Fruit fly (Drosophila melanogaster) whole organism, embryonic: ENCODE measurements around the gene Charon.

ENCODE experiments used
- Ada2b ChIP-seq: fragments of 200-800 bp; sonication (Bioruptor generic); IDR thresholded peaks from 2 replicates; pipeline ENCODE4 v1.3.6; 2022; ENCODE audit warnings: missing biosample characterization, missing genetic modification characterization
- Awh ChIP-seq: fragments of 200-800 bp; sonication (Bioruptor generic); IDR thresholded peaks from 2 replicates; pipeline ENCODE4, ENCODE4 v1.3.6; 2022; ENCODE audit warnings: missing biosample characterization, missing genetic modification characterization
- BEAF-32 ChIP-seq: fragments of 200-800 bp; sonication (Bioruptor generic); optimal IDR thresholded peaks from 3 replicates; lab custom pipeline; 2017; ENCODE audit warnings: missing biosample characterization, missing genetic modification characterization, mild to moderate bottlenecking, moderate library complexity, missing genetic modification reagents
- BtbVII ChIP-seq: fragments of 200-800 bp; sonication (Bioruptor generic); optimal IDR thresholded peaks from 3 replicates; lab custom pipeline; 2017; ENCODE audit warnings: missing biosample characterization, mild to moderate bottlenecking, missing genetic modification characterization
- CG1024 ChIP-seq: fragments of 200-800 bp; sonication (Bioruptor generic); IDR thresholded peaks from 2 replicates; pipeline ENCODE4 v1.3.6; 2022; ENCODE audit warnings: missing biosample characterization, missing genetic modification characterization
- CG10267 ChIP-seq: fragments of 200-800 bp; sonication (Bioruptor generic); optimal IDR thresholded peaks from 2 replicates; lab custom pipeline; 2018; ENCODE audit warnings: missing biosample characterization, mild to moderate bottlenecking, missing genetic modification characterization, moderate library complexity
- CG10321 ChIP-seq: fragments of 200-800 bp; sonication (Bioruptor generic); IDR thresholded peaks from 2 replicates; pipeline ENCODE4 v1.3.6; 2022; ENCODE audit warnings: missing biosample characterization, missing genetic modification characterization
- CG10543 ChIP-seq: fragments of 200-800 bp; sonication (Bioruptor generic); optimal IDR thresholded peaks from 3 replicates; lab custom pipeline; 2017; ENCODE audit warnings: missing biosample characterization, mild to moderate bottlenecking, missing genetic modification characterization, moderate library complexity
- CG11456 ChIP-seq: fragments of 200-800 bp; sonication (Bioruptor generic); IDR thresholded peaks from 3 replicates; pipeline ENCODE4 v1.3.6; 2022; ENCODE audit warnings: missing biosample characterization, missing genetic modification characterization
- CG11695 ChIP-seq: fragments of 200-800 bp; sonication (Bioruptor generic); IDR thresholded peaks from 3 replicates; pipeline ENCODE4 v1.3.6; 2022; ENCODE audit warnings: missing biosample characterization, missing genetic modification characterization
- CG12659 ChIP-seq: fragments of 200-800 bp; sonication (Bioruptor generic); optimal IDR thresholded peaks from 3 replicates; lab custom pipeline; 2017; ENCODE audit warnings: mild to moderate bottlenecking, missing biosample characterization, missing genetic modification reagents, missing genetic modification characterization
- CG1603 ChIP-seq: fragments of 200-800 bp; sonication (Bioruptor generic); optimal IDR thresholded peaks from 2 replicates; lab custom pipeline; 2019; ENCODE audit warnings: missing biosample characterization, mild to moderate bottlenecking, missing genetic modification characterization, moderate library complexity
- CG18011 ChIP-seq: fragments of 200-800 bp; sonication (Bioruptor generic); optimal IDR thresholded peaks from 2 replicates; lab custom pipeline; 2017; ENCODE audit warnings: missing biosample characterization, missing genetic modification characterization, mild to moderate bottlenecking, moderate library complexity, missing genotype
- CG2120 ChIP-seq: fragments of 200-800 bp; sonication (Bioruptor generic); optimal IDR thresholded peaks from 3 replicates; lab custom pipeline; 2016; ENCODE audit warnings: missing biosample characterization, missing genetic modification characterization
- CG32772 ChIP-seq: fragments of 200-800 bp; sonication (Bioruptor generic); IDR thresholded peaks from 2 replicates; pipeline ENCODE4 v1.3.6; 2022; ENCODE audit warnings: missing biosample characterization, missing genetic modification characterization
- CG8478 ChIP-seq: fragments of >200 bp; optimal IDR thresholded peaks from 2 replicates; lab custom pipeline; 2018
- D19B ChIP-seq: fragments of 200-800 bp; sonication (Bioruptor generic); optimal IDR thresholded peaks from 2 replicates; lab custom pipeline; 2017; ENCODE audit warnings: missing biosample characterization, mild to moderate bottlenecking, missing genetic modification characterization
- Dad ChIP-seq: fragments of 200-800 bp; sonication (Bioruptor generic); optimal IDR thresholded peaks from 3 replicates; lab custom pipeline; 2016; ENCODE audit warnings: missing biosample characterization, missing genetic modification characterization
- Deaf1 ChIP-seq: fragments of 200-800 bp; optimal IDR thresholded peaks from 3 replicates; lab custom pipeline; 2019; ENCODE audit warnings: missing biosample characterization, mild to moderate bottlenecking, missing genetic modification characterization, moderate library complexity
- Dfd ChIP-seq, 2 experiments: fragments of >200 bp; optimal IDR thresholded peaks; 2 replicates each; lab custom pipeline; 2017; ENCODE audit warnings: missing biosample characterization in 2 of 2, missing genetic modification characterization in 2 of 2
- Dref ChIP-seq: fragments of 200-800 bp; sonication (Bioruptor generic); IDR thresholded peaks from 2 replicates; pipeline ENCODE4 v1.3.6; 2022; ENCODE audit warnings: missing biosample characterization, missing genetic modification characterization
- Hr3 ChIP-seq: fragments of 200-800 bp; sonication (Bioruptor generic); optimal IDR thresholded peaks from 3 replicates; lab custom pipeline; 2016; ENCODE audit warnings: missing biosample characterization, missing genetic modification characterization
- Neu2 ChIP-seq: fragments of 200-800 bp; sonication (Bioruptor generic); optimal IDR thresholded peaks from 3 replicates; lab custom pipeline; 2016; ENCODE audit warnings: missing biosample characterization, missing genetic modification characterization, borderline replicate concordance
- Nf-YC ChIP-seq: fragments of 200-800 bp; optimal IDR thresholded peaks from 3 replicates; lab custom pipeline; 2019; ENCODE audit warnings: missing biosample characterization, mild to moderate bottlenecking, missing genetic modification characterization, moderate library complexity
- Trl ChIP-seq, 3 experiments: fragments of >200 bp in 2 of 3; fragments of 200-800 bp in 1 of 3; sonication (Bioruptor generic) in 1 of 3; optimal IDR thresholded peaks; 2 replicates in 1 of 3; 3 replicates in 2 of 3; lab custom pipeline; 2016 to 2017; ENCODE audit warnings: missing biosample characterization in 1 of 3, missing genetic modification characterization in 1 of 3
- amos ChIP-seq: fragments of 200-800 bp; sonication (Bioruptor generic); IDR thresholded peaks from 2 replicates; pipeline ENCODE4 v1.3.6; 2022; ENCODE audit warnings: missing biosample characterization, missing genetic modification characterization; ENCODE audit not compliant: partially characterized antibody
- bcd ChIP-seq: fragments of 200-800 bp; sonication (Bioruptor generic); optimal IDR thresholded peaks from 2 replicates; lab custom pipeline; 2017; ENCODE audit warnings: missing biosample characterization, mild to moderate bottlenecking, missing genetic modification characterization
- btn ChIP-seq: fragments of 200-800 bp; sonication (Bioruptor generic); optimal IDR thresholded peaks from 2 replicates; lab custom pipeline; 2016; ENCODE audit warnings: missing biosample characterization, missing genetic modification characterization
- cg ChIP-seq: fragments of 200-800 bp; sonication (Bioruptor generic); optimal IDR thresholded peaks from 3 replicates; lab custom pipeline; 2019; ENCODE audit warnings: missing biosample characterization, mild to moderate bottlenecking, missing genetic modification characterization, moderate library complexity
- dan ChIP-seq: fragments of 200-800 bp; sonication (Bioruptor generic); IDR thresholded peaks from 2 replicates; pipeline ENCODE4 v1.3.6; 2022; ENCODE audit warnings: missing biosample characterization, missing genetic modification characterization
- dm ChIP-seq: fragments of 200-800 bp; sonication (Bioruptor generic); optimal IDR thresholded peaks from 3 replicates; lab custom pipeline; 2016; ENCODE audit warnings: missing biosample characterization, missing genetic modification characterization
- dmrt11E ChIP-seq: fragments of 200-800 bp; sonication (Bioruptor generic); optimal IDR thresholded peaks from 3 replicates; lab custom pipeline; 2018; ENCODE audit warnings: missing biosample characterization, mild to moderate bottlenecking, missing genetic modification characterization, moderate library complexity
- fd3F ChIP-seq: fragments of 200-800 bp; sonication (Bioruptor generic); optimal IDR thresholded peaks from 2 replicates; lab custom pipeline; 2018; ENCODE audit warnings: missing biosample characterization, mild to moderate bottlenecking, missing genetic modification characterization, moderate library complexity
- fd96Cb ChIP-seq: fragments of 200-800 bp; sonication (Bioruptor generic); optimal IDR thresholded peaks from 2 replicates; lab custom pipeline; 2018; ENCODE audit warnings: missing biosample characterization, mild to moderate bottlenecking, missing genetic modification characterization, moderate library complexity
- gcm ChIP-seq: fragments of 200-800 bp; sonication (Bioruptor generic); optimal IDR thresholded peaks from 2 replicates; lab custom pipeline; 2019; ENCODE audit warnings: missing biosample characterization, mild to moderate bottlenecking, missing genetic modification characterization, moderate library complexity
- gfzf ChIP-seq: fragments of 200-800 bp; sonication (Bioruptor generic); optimal IDR thresholded peaks from 2 replicates; lab custom pipeline; 2016; ENCODE audit warnings: missing biosample characterization, mild to moderate bottlenecking, missing genetic modification characterization, moderate library complexity
- insv ChIP-seq, 2 experiments: fragments of 200-800 bp; sonication (Bioruptor generic); optimal IDR thresholded peaks; 3 replicates each; lab custom pipeline; 2016 to 2018; ENCODE audit warnings: missing biosample characterization in 2 of 2, missing genetic modification characterization in 2 of 2
- nmo ChIP-seq: fragments of 200-800 bp; sonication (Bioruptor generic); optimal IDR thresholded peaks from 2 replicates; lab custom pipeline; 2018; ENCODE audit warnings: missing biosample characterization, mild to moderate bottlenecking, missing genetic modification characterization, moderate library complexity
- pan ChIP-seq, 4 experiments: fragments of >200 bp in 3 of 4; fragments of 200-800 bp in 1 of 4; sonication (Bioruptor generic) in 1 of 4; optimal IDR thresholded peaks in 3 of 4; IDR thresholded peaks in 1 of 4; 2 replicates each; pipeline versions ENCODE4 v1.3.6 to Lab custom; 2017 to 2022; ENCODE audit warnings: missing biosample characterization in 2 of 4, missing genetic modification characterization in 2 of 4, mixed read lengths in 1 of 4
- pfk ChIP-seq: fragments of 200-800 bp; sonication (Bioruptor generic); optimal IDR thresholded peaks from 2 replicates; lab custom pipeline; 2018; ENCODE audit warnings: missing biosample characterization, mild to moderate bottlenecking, missing genetic modification characterization, moderate library complexity
- prd ChIP-seq, 3 experiments: fragments of >200 bp in 2 of 3; fragments of 200-800 bp in 1 of 3; sonication (Bioruptor generic) in 1 of 3; optimal IDR thresholded peaks in 2 of 3; IDR thresholded peaks in 1 of 3; 2 replicates in 2 of 3; 3 replicates in 1 of 3; pipeline versions ENCODE4 v1.3.6 to Lab custom; 2017 to 2022; ENCODE audit warnings: missing biosample characterization in 1 of 3, missing genetic modification characterization in 1 of 3
- schlank ChIP-seq: fragments of 200-800 bp; sonication (Bioruptor generic); optimal IDR thresholded peaks from 2 replicates; lab custom pipeline; 2018; ENCODE audit warnings: missing biosample characterization, mild to moderate bottlenecking, missing genetic modification characterization
- seq ChIP-seq: fragments of 200-800 bp; sonication (Bioruptor generic); IDR thresholded peaks from 2 replicates; pipeline ENCODE4 v1.3.6; 2022; ENCODE audit warnings: missing biosample characterization, missing genetic modification characterization
- sob ChIP-seq: fragments of 200-800 bp; sonication (Bioruptor generic); IDR thresholded peaks from 2 replicates; pipeline ENCODE4 v1.3.6; 2022; ENCODE audit warnings: missing biosample characterization, missing genetic modification characterization
- sr ChIP-seq: fragments of 200-800 bp; sonication (Bioruptor generic); IDR thresholded peaks from 3 replicates; pipeline ENCODE4 v1.3.6; 2022; ENCODE audit warnings: missing biosample characterization, missing genetic modification characterization
- usp ChIP-seq: fragments of >200 bp; optimal IDR thresholded peaks from 2 replicates; lab custom pipeline; 2017; ENCODE audit warnings: missing biosample characterization, missing genetic modification characterization
- wek ChIP-seq: fragments of 200-800 bp; sonication (Bioruptor generic); optimal IDR thresholded peaks from 3 replicates; lab custom pipeline; 2018; ENCODE audit warnings: missing biosample characterization, mild to moderate bottlenecking, missing genetic modification characterization, moderate library complexity

Gene Charon

DNA sequence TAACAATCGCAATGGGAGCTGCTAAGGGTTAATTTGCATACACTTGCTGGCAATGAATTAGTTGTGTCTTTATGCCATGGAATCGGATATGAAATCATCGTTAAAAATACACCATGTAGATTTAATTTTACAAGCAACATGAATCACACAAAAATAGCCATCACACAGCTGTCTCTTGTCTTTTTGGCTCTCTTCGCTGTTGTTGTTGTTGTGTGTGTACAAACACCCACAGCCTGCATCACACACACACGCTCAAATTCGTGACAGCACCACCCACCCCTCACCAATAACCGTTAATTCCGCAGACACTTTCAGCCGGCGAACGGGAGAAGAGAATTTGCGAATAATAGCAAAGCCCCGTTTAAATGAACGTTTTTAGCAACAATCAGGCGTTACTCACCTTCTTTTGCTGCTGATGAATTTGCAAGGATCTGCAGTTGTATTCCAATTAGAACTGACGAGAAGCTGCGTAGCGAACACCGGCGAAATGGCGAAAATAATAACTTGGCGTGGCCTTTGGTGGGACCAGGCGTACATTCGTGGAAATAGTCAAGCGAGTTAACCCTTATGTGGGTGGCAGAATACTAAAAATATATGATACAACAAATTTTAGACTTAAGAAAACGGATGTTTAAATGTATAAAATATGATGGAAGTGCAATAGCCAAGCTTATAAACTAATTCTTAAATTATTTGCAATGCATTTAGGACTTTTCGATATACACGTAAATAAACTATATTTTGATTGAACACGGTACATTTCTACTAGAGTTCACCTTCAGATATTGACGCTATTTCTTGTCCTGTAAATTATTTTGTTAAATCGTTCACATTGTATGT lies 14.7 kb downstream of the Charon start, which contains the start of gene capt (continued):
- TF ChIP-seq sob (GFP tag; lab: Robert Waterston, UW) (peak; percentile 8; the same call in 1 of the 2 replicates), Deaf1 (no peak), Trl (optimal IDR thresholded peaks at IDR 0.05; lab: Kevin White, UChicago) (peak in 1 of 2 experiments; percentile 30), Trl (GFP tag; optimal IDR thresholded peaks at IDR 0.05; lab: Kevin White, UChicago) (no peak), CG11456 (GFP tag; lab: Robert Waterston, UW) (peak; percentile 62; the same call in 1 of the 3 replicates), fd96Cb (tag; lab: Kevin White, UChicago) (peak; percentile 11), Neu2 (GFP tag; lab: Kevin White, UChicago) (no peak), Dad (no peak), CG18011 (no peak), Hr3 (GFP tag; lab: Kevin White, UChicago) (peak; percentile 41), fd3F (GFP tag; lab: Kevin White, UChicago) (no peak), Awh (no peak), amos (GFP tag; lab: Robert Waterston, UW) (no peak), CG32772 (peak; percentile 26; the same call in 1 of the 2 replicates), usp (no peak), Dref (no peak), sr (GFP tag; lab: Robert Waterston, UW) (peak; percentile 86), BEAF-32 (GFP tag; lab: Kevin White, UChicago) (peak; percentile 24), pan (optimal IDR thresholded peaks at IDR 0.05; lab: Kevin White, UChicago) (no peak), pan (GFP tag; optimal IDR thresholded peaks at IDR 0.05 in 1 of 2, IDR thresholded peaks at IDR 0.05 in 1 of 2) (peak in 1 of 2 experiments; percentile 42), insv (GFP tag; optimal IDR thresholded peaks at IDR 0.05; lab: Kevin White, UChicago) (peak; percentile 51 to 85), bcd (GFP tag; lab: Kevin White, UChicago) (peak; percentile 26), CG1603 (tag; lab: Kevin White, UChicago) (peak; percentile 39), dm (peak; percentile 16), dan (GFP tag; lab: Robert Waterston, UW) (no peak), gcm (GFP tag; lab: Kevin White, UChicago) (peak; percentile 44), btn (GFP tag; lab: Kevin White, UChicago) (no peak), dmrt11E (tag; lab: Kevin White, UChicago) (peak; percentile 14), BtbVII (GFP tag; lab: Kevin White, UChicago) (peak; percentile 22), prd (optimal IDR thresholded peaks at IDR 0.05; lab: Kevin White, UChicago) (no peak), prd (GFP tag; IDR thresholded peaks at IDR 0.05; lab: Robert Waterston, UW) (peak; percentile 56; the same call in 2 of the 3 replicates), CG12659 (GFP tag; lab: Kevin White, UChicago) (peak; percentile 28), CG11695 (GFP tag; lab: Robert Waterston, UW) (no peak), gfzf (GFP tag; lab: Kevin White, UChicago) (peak; percentile 75), CG10267 (tag; lab: Kevin White, UChicago) (peak; percentile 21), CG10321 (GFP tag; lab: Robert Waterston, UW) (0 out of 2 replicates have a peak, but pooled peaks have one; percentile 9), wek (no peak), nmo (peak; percentile 40), Nf-YC (tag; lab: Kevin White, UChicago) (no peak), CG1024 (no peak), CG10543 (GFP tag; lab: Kevin White, UChicago) (peak; percentile 2), seq (GFP tag; lab: Robert Waterston, UW) (no peak), D19B (GFP tag; lab: Kevin White, UChicago) (no peak), CG2120 (peak; percentile 74), schlank (tag; lab: Kevin White, UChicago) (peak; percentile 27), Ada2b (peak; percentile 34; the same call in 1 of the 2 replicates), cg (peak; percentile 91), CG8478 (no peak), pfk (GFP tag; lab: Kevin White, UChicago) (no peak), Dfd (GFP tag; optimal IDR thresholded peaks at IDR 0.05; lab: Kevin White, UChicago) (no peak)
